Worm (Caenorhabditis elegans): Measurements from ENCODE around the gene atg-18.

The atg-18 gene

DNA sequence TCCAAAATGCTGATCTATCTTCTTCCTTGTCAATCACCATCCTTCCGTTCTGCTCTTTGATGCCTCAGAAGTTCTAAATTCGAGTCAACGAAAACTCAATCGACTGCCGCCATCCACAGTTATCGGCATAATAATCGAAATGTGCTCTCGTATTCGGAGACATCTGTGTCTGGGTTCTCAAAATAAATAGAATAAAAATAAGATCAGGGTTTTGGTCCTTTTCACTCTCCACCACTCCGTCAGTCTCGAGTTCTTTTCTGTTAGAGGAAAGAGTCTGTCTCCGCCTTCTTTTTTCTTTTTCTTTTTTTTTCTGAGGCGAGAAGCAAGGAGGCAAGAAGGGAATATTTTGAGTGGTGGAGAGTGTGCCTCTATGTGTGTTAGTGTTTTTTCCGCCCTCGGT, 7.4 kb downstream of the atg-18 start, which contains the start of gene F41E6.17:
TSS of gene F41E6.17 (plus strand) at position 348 of the 400 bp plus-strand sequence.
- no peak for TF ChIP-seq unc-62 (GFP tag; optimal IDR thresholded peaks at IDR 0.05)

DNA sequence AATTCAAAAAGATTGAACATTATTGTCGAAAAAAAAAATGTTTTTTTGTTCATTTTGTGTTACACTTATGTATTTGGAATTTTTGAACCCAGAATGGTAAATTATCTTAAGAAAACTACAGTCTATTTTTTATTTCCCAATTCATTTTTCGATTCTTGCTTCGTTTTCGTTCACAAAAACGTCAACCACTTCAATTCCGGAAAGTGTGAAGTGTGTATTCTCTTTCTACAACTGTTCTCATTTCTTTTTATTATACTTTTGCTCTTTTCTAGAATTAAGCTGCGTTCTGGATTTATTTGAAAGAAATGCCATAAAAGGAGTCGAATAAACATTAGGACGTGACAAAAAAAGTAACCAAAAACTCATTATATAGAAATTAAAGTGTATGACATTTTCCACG, 8.8 kb downstream of the atg-18 start, which contains the start of gene F41E6.1:
TSS of gene F41E6.1 (plus strand) at position 301 of the 400 bp plus-strand sequence.
- TF ChIP-seq unc-62 (GFP tag; optimal IDR thresholded peaks at IDR 0.05): no peak

DNA sequence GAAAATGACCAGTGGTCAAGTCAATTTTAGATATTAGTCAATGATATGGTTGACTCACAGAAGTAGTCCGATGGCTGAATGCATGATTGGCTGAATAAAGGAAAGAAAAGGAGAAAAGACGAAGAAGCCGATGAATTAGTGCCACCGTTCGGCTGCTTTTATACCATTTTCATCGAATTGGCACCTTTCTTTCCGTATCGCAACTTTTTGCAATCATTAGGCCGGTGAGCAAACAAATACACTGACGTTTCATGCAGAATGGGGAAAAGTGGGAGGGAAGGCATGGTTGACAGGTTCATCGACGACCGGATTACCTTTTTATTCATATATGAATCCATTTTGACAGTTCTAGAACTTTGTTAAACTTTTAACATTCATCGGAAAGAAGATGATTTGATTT, 9.9 kb downstream of the atg-18 start, which contains the start of gene idpc-2:
TSS of gene idpc-2 (minus strand) at position 101 of the 400 bp plus-strand sequence.
- TF ChIP-seq unc-62 (GFP tag; optimal IDR thresholded peaks at IDR 0.05): no peak

DNA sequence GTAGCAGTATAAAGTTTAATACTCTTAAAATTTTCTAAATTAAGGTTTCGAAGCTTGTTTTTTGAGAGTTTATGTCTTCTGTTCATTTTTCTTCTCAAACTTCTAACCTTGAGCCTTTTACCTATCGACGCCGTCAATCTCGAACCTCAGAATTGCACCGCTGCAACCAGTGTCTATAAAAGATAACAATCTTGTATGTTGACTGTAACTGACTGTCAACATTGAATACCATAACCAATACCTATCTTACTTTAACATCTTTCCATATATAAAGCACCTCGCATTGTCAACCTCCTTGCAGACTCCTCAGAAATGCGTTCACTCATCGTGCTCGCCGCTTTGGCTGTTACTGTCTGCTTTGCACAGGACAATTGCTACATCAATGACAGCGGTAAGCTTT, 12.4 kb downstream of the atg-18 start, which contains the start of gene grd-5:
TSS of gene grd-5 (plus strand) at position 295 of the 400 bp plus-strand sequence.
- no peak for TF ChIP-seq unc-62 (GFP tag; optimal IDR thresholded peaks at IDR 0.05)

DNA sequence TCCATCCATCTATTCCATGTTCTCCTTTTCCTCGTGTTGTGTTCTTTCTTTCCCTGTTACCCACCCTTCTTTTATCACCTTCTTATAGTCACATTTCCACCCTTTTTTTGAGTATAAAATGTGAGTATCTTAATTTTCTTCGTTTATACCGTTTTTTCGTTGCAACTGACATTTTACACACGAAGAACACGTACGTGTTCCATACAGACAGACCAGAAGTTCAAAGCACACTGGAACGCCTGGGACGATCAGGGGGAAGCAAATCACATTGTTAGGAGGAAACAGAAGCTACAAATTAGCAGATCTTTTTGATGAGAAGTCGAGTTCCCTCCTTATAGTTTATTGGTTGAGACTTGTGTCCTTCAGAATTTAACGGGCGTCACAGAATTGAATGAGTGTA, 15.4 kb downstream of the atg-18 start:
- TF ChIP-seq unc-62 (GFP tag; optimal IDR thresholded peaks at IDR 0.05): no peak

DNA sequence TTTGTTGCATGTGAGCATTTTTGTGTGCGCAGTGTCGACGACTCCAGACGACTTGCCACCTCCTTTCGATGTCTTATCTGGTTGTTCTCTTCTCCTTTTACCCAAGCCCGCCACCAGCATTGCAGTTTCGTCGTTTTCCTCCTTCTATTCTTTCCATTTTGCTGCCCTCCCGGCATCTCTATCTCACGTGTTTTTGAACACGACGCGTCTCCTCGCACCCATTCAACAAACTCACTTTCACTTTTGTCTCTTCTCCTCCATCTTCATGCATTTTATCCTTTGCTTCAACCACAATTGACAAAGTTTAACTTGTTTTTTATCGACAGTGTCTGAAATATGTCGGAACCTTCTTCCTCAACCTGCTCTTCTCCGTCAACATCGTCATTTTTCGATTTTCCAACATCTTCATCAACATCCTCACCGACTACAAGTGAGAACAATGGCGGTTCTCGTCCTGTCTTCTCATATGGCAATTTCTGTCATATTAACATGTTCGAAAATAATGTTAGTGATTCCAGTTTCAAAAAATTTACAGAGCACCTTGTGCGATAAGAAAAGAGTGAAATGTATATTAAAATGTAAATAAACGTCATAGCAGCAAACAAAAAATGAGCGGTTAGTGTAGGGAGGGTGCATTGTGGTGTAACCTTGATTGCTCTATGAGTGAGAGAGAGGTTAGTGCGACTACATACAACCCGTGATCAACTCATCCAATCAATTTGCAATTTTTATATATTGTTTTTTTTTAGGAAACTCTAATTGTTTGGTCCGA, 20.3 kb downstream of the atg-18 start, which contains the start of gene fip-4:
TSS of gene fip-4 (minus strand) at position 636 of the 772 bp plus-strand sequence.
- TF ChIP-seq unc-62 (GFP tag; optimal IDR thresholded peaks at IDR 0.05): no peak

DNA sequence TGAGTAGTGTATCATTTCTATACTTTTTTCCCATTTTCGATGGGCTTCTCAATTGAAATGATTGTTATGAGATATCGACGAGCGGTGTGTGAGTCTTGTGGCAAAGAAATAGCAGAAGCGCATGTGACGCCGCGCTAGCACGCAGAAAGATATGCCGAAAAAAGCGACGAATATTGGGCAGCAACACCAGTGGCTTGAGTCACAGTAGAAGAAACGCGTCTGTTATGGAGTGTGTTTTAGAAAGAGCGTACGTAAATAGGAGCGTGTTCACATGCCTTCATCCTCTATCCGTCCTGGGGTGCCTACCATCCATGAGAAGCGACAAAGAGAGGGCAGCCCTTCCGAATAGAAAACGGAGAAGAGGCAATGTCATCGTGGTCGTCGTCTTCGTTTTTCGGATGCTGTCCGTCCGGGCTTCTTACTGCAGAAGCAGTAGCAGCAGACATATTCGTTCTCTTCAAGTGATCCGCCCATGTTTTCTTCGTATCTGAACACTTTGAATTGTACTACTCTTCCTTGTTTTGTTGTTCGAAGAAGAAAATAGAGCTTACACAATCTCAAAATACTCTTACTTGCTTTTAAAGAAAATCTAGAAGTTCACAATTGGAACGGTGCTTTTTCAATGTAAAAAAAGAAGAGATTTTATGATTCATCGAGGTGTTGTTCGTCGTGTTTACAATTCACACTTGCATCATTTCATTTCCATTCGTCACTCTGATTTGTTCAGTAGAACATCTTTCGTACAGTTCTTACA, 21.2 kb downstream of the atg-18 start:
- no peak for TF ChIP-seq unc-62 (GFP tag; optimal IDR thresholded peaks at IDR 0.05)

DNA sequence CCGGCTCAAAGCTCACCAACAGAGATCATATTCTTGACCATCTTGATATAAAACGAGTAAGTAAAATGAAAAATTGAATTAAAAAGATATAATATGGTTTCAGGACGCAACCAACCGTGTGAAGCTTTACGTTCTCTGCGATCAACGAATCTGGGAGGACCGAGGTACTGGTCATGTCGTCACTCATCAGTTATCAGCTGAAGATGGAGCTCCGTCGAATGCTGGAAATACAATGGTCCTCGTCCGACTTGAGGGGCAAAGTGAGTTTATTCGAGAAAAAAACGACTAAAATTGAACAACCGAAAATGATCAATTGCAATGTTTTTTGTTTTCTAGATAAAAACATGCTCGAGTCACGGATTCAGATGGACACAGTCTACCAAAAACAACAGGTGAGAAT, 22.6 kb downstream of the atg-18 start:
- TF ChIP-seq unc-62 (GFP tag; optimal IDR thresholded peaks at IDR 0.05): no peak

DNA sequence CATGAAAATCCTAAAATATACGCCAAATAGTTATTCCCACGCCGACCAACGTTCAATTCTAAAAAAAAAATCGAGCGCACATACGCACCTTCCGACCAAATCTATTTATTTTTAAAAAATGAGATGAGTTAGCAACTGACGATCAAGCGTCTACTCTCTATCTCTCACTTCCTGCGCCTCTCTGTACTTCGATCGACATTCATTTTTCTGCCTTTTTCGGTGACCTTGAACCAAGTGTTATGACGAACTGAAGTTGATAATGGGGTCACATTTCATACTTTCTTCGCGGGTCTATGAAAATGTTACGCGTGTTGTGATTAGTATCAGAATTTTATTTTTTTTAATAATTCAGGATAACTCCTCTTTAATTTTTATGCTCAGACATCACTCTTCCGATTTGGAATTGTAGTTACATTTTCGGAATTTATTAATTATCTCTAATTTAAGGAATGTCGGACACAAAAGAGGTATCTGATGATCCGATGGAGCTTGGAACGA, 23.7 kb downstream of the atg-18 start, which contains the start of gene smk-1:
TSS of gene smk-1 (plus strand) at position 448 of the 498 bp plus-strand sequence.
- TF ChIP-seq unc-62 (GFP tag; optimal IDR thresholded peaks at IDR 0.05): no peak

DNA sequence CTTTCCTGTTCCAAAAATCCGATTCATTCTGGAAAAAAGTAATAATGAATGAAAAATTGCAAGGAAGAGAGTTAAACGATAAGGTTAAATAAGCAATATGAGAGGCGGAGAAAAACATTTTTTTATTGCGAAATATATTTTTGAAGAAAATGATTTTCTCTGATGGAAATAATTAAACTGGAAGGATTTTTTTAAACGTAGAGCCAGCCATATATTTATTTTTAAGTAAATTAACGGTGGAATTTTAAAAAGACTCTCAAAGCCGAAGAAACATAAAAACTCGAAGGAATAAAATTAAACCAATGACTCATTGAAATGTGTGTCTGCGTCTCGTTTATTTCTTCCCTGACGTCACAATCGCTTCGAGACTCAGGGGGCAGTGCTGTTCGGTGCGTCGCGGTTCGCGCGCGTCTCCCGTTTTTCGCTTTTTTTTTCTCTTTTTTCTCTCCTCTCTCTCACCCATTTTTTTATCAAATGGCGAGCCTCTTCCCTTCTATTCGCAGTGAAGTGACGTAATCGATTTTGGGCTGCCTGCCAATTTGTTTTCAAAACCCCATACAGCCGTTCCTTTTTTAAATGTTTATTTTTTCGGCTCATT, 24.9 kb downstream of the atg-18 start, which contains the start of gene vps-60:
TSS of gene vps-60 (minus strand) at position 30 of the 598 bp plus-strand sequence.
- TF ChIP-seq unc-62 (GFP tag; optimal IDR thresholded peaks at IDR 0.05): no peak

DNA sequence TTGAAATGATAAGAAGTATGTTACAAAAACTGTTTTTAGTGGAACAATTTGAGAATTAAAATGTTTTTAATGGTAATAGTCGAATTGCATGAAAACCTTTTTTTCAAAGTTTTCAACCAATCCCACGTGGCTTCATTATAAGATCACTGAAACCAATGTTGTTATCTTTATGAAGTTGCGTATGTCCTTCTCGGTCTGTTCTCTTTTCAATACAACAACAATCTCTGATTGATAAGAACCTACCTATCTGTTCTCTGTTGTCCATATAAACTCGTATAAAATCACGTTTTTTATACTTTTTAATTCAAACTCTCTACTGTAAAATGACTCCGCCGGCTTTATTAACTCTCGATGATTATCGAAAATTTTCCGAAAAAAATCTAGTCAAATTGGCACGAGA, 27.9 kb downstream of the atg-18 start, which contains the start of gene F41E6.5:
TSS of gene F41E6.5 (plus strand) at position 209 of the 400 bp plus-strand sequence.
- TF ChIP-seq unc-62 (GFP tag; optimal IDR thresholded peaks at IDR 0.05): no peak

DNA sequence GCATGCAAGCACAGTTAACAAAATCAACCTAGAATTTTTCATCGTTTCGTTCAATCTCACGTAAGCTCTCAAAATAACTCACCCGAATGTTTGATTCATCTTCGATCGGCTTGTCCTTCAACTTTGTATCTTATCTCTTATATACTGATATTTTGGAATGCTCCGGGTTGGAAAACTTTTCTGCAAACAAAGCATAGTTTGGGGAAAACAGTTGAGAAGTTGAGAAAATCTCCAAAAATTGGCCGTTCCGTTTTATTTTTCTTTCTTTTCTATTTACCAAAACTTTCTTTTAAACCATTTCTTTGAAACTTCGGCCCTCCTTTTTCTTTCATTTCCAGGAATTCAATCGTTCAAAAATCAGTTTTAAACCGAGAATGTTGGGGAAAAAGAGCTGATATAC, 28.5 kb downstream of the atg-18 start, which contains the start of gene F41E6.15:
TSS of gene F41E6.15 (minus strand) at position 101 of the 400 bp plus-strand sequence.
- no peak for TF ChIP-seq unc-62 (GFP tag; optimal IDR thresholded peaks at IDR 0.05)

DNA sequence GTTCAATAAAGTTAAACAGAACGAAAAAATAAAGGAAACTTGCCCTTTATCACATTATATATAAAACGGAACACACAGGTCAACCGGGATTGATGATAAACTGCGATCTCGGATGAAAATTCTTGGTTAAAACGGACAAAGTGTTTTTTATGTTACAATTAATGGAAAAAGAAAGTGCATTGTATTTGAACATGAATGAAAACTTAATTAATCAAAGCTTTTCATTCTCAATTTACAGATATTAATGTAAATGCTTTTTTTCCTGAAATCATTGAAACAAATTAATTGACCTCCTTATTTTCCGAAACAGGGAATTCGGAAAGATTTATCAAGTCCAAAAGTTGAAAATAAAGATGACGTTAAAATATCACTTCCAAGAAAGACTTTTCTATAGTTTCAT, 29.7 kb downstream of the atg-18 start, which contains the start of gene F41E6.8:
TSS of gene F41E6.8 (minus strand) at position 101 of the 400 bp plus-strand sequence.
- TF ChIP-seq unc-62 (GFP tag; optimal IDR thresholded peaks at IDR 0.05): no peak

DNA sequence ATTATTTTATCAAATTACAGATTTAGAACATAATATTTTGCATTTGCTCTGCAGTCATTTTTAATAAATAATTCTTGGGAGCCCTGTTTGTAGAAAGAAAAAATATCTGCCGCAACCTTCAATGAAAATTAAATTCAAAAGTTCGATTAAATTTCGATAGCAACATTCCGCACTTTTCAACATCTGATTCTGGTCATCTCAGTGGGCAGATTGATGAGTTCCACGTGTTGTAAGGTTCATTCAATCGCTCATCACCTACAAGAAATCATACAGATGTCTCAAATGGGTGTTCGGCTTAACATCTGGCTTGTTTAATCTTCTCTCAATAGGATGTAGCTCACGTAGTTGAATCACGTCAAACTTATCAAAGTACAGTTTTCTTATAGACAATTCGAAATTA, 31.2 kb downstream of the atg-18 start:
- TF ChIP-seq unc-62 (GFP tag; optimal IDR thresholded peaks at IDR 0.05): no peak

DNA sequence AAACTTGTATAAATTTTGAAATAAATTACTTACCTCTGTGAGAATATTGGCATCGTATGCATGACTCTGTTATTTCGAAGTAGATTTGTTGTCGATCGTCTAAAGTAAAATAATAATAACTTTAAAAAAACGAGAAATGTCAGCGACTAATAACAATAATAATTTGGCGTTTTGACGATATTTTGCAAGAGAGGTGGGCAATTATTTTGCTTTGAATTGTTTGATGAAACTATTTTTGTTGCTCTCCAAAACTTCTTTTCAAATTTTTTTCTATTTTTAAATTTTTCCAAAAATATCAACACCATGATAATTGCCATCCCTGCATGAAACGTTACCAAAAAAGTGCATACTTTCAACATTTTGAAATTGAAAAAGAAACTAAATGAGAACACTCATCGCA, 31.9 kb downstream of the atg-18 start, which contains the start of gene F41E6.7:
TSS of gene F41E6.7 (minus strand) at position 101 of the 400 bp plus-strand sequence.
- TF ChIP-seq unc-62 (GFP tag; optimal IDR thresholded peaks at IDR 0.05): no peak

Measured in whole organism, dauer.